Worm (Caenorhabditis elegans): ENCODE data around the gene srx-9.

DNA sequence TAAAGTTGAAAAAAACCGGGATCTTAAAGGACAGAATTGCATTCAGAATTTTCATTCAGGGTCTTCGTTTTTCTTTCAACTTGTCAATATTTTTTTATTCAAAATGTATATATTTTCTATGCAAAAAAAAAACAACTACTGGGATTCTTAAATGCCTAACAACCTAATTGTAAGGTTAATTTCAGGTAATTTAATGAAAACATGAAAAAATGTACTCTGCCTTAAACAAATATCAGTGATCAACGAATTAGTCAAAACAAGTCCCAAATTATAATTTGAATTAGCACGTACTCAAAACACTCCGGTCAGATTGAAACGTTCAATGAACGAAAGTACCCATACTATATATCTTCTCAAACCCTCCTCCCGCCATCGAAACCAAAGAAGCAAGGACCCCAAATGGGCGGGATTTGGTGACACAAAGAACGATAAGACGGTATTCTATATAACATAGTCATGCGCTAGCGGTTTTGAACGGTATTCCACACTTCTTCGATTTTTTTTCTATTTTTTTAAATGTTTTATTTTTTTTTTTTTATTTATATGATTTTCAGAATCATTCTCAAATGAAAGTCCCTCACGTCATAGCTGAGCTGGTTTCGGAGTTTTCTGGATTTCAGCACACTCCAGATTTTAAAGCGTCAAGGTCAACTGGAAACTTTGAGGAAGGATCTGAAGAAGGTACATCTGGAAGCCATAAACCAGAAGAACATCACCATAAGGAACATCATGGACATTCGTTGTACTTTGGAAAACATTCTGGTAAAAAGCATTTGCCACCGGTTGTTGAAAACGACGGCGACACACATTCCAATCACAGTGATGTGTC lies 40.3 kb upstream of the srx-9 start, which contains the start of the genes ddo-2 and F25E5.8:
- no peak for TF ChIP-seq unc-3 (GFP tag; conservative IDR thresholded peaks at IDR 0.05)
- TF ChIP-seq unc-3 (tag; optimal IDR thresholded peaks at IDR 0.05) = no peak
- no peak for TF ChIP-seq npax-4 (tag; optimal IDR thresholded peaks at IDR 0.05)
- TF ChIP-seq ama-1 (optimal IDR thresholded peaks at IDR 0.05) = no peak
- no peak for TF ChIP-seq pros-1 (tag; optimal IDR thresholded peaks at IDR 0.05)
- TF ChIP-seq C38D4.7 (GFP tag; optimal IDR thresholded peaks at IDR 0.05) = no peak
- TF ChIP-seq nhr-11 (tag; optimal IDR thresholded peaks at IDR 0.05) = no peak
- TF ChIP-seq hlh-6 (tag; optimal IDR thresholded peaks at IDR 0.05) = no peak
- TF ChIP-seq unc-55 (GFP tag; optimal IDR thresholded peaks at IDR 0.05) = no peak
